Fruit fly (Drosophila melanogaster) whole organism, embryonic: ENCODE results near the gene His3.3B.

Source experiments
- Abd-B ChIP-seq: fragments of 200-800 bp; sonication (Bioruptor generic); optimal IDR thresholded peaks from 2 replicates; lab custom pipeline; 2018; ENCODE audit warnings: missing biosample characterization, mild to moderate bottlenecking, missing genetic modification characterization, moderate library complexity
- Blimp-1 ChIP-seq: fragments of 200-800 bp; sonication (Bioruptor generic); optimal IDR thresholded peaks from 3 replicates; lab custom pipeline; 2018; ENCODE audit warnings: missing biosample characterization, missing genetic modification characterization, mild to moderate bottlenecking, moderate library complexity, missing genetic modification reagents
- CG10209 ChIP-seq: fragments of 200-800 bp; sonication (Bioruptor generic); optimal IDR thresholded peaks from 3 replicates; lab custom pipeline; 2017; ENCODE audit warnings: missing biosample characterization, mild to moderate bottlenecking, missing genetic modification characterization, missing genetic modification reagents
- CG12236 ChIP-seq: fragments of 200-800 bp; sonication (Bioruptor generic); optimal IDR thresholded peaks from 2 replicates; lab custom pipeline; 2016; ENCODE audit warnings: missing biosample characterization, missing genetic modification characterization
- CG12391 ChIP-seq: fragments of 200-800 bp; sonication (Bioruptor generic); optimal IDR thresholded peaks from 3 replicates; lab custom pipeline; 2018; ENCODE audit warnings: missing biosample characterization, mild to moderate bottlenecking, missing genetic modification characterization, moderate library complexity
- CG12769 ChIP-seq: fragments of 200-800 bp; sonication (Bioruptor generic); optimal IDR thresholded peaks from 2 replicates; lab custom pipeline; 2019; ENCODE audit warnings: missing biosample characterization, mild to moderate bottlenecking, missing genetic modification characterization, moderate library complexity
- CG13287 ChIP-seq: fragments of 200-800 bp; sonication (Bioruptor generic); IDR thresholded peaks from 2 replicates; pipeline ENCODE4 v1.3.6; 2022; ENCODE audit warnings: missing biosample characterization, missing genetic modification characterization; ENCODE audit not compliant: partially characterized antibody
- CG14667 ChIP-seq: fragments of 200-800 bp; sonication (Bioruptor generic); IDR thresholded peaks from 2 replicates; pipeline ENCODE4 v1.3.6; 2022; ENCODE audit warnings: missing biosample characterization, missing genetic modification characterization
- CG16779 ChIP-seq: fragments of 200-800 bp; sonication (Bioruptor generic); IDR thresholded peaks from 2 replicates; pipeline ENCODE4 v1.3.6; 2022; ENCODE audit warnings: missing biosample characterization, missing genetic modification characterization
- CG17186 ChIP-seq: fragments of 200-800 bp; sonication (Bioruptor generic); optimal IDR thresholded peaks from 3 replicates; lab custom pipeline; 2017; ENCODE audit warnings: missing biosample characterization, missing genetic modification reagents, missing genetic modification characterization
- CG17829 ChIP-seq: fragments of 200-800 bp; optimal IDR thresholded peaks from 2 replicates; lab custom pipeline; 2019; ENCODE audit warnings: missing biosample characterization, mild to moderate bottlenecking, missing genetic modification characterization, moderate library complexity
- CG18011 ChIP-seq: fragments of 200-800 bp; sonication (Bioruptor generic); optimal IDR thresholded peaks from 2 replicates; lab custom pipeline; 2017; ENCODE audit warnings: missing biosample characterization, missing genetic modification characterization, mild to moderate bottlenecking, moderate library complexity, missing genotype
- CG2875 ChIP-seq: fragments of 200-800 bp; sonication (Bioruptor generic); optimal IDR thresholded peaks from 2 replicates; lab custom pipeline; 2017; ENCODE audit warnings: missing biosample characterization, mild to moderate bottlenecking, missing genetic modification characterization, missing genetic modification reagents
- CG32532 ChIP-seq: fragments of 200-800 bp; sonication (Bioruptor generic); IDR thresholded peaks from 2 replicates; pipeline ENCODE4 v1.3.6; 2022; ENCODE audit warnings: missing biosample characterization, missing genetic modification characterization
- CG3407 ChIP-seq: fragments of 200-800 bp; sonication (Bioruptor generic); optimal IDR thresholded peaks from 2 replicates; lab custom pipeline; 2018; ENCODE audit warnings: missing biosample characterization, mild to moderate bottlenecking, missing genetic modification characterization
- CG4424 ChIP-seq: fragments of 200-800 bp; sonication (Bioruptor generic); optimal IDR thresholded peaks from 3 replicates; lab custom pipeline; 2016; ENCODE audit warnings: missing biosample characterization, missing genetic modification characterization
- CG6854 ChIP-seq: fragments of 200-800 bp; sonication (Bioruptor generic); optimal IDR thresholded peaks from 3 replicates; lab custom pipeline; 2017; ENCODE audit warnings: missing biosample characterization, mild to moderate bottlenecking, missing genetic modification characterization
- CG7963 ChIP-seq: fragments of 200-800 bp; sonication (Bioruptor generic); IDR thresholded peaks from 3 replicates; pipeline ENCODE4 v1.3.6; 2022; ENCODE audit warnings: missing biosample characterization, missing genetic modification characterization; ENCODE audit not compliant: partially characterized antibody
- CG8924 ChIP-seq: fragments of 200-800 bp; optimal IDR thresholded peaks from 3 replicates; lab custom pipeline; 2019; ENCODE audit warnings: missing biosample characterization, mild to moderate bottlenecking, missing genetic modification characterization, moderate library complexity
- CG8944 ChIP-seq: fragments of 200-800 bp; sonication (Bioruptor generic); optimal IDR thresholded peaks from 3 replicates; lab custom pipeline; 2016; ENCODE audit warnings: missing biosample characterization, missing genetic modification characterization
- CrebB ChIP-seq: fragments of 200-800 bp; sonication (Bioruptor generic); optimal IDR thresholded peaks from 3 replicates; lab custom pipeline; 2018; ENCODE audit warnings: missing biosample characterization, mild to moderate bottlenecking, missing genetic modification characterization
- D ChIP-seq, 2 experiments: fragments of 200-800 bp in 1 of 2; fragments of >200 bp in 1 of 2; sonication (Bioruptor generic) in 1 of 2; optimal IDR thresholded peaks; 2 replicates in 1 of 2; 3 replicates in 1 of 2; lab custom pipeline; 2017; ENCODE audit warnings: mild to moderate bottlenecking in 1 of 2, missing biosample characterization in 1 of 2, missing genetic modification characterization in 1 of 2, missing genetic modification reagents in 1 of 2
- Eip74EF ChIP-seq, 2 experiments: fragments of 200-800 bp in 1 of 2; fragments of >200 bp in 1 of 2; sonication (Bioruptor generic) in 1 of 2; optimal IDR thresholded peaks; 2 replicates each; lab custom pipeline; 2017 to 2019; ENCODE audit warnings: missing biosample characterization in 2 of 2, missing genetic modification characterization in 2 of 2, mild to moderate bottlenecking in 1 of 2, moderate library complexity in 1 of 2
- Fer1 ChIP-seq: fragments of 200-800 bp; sonication (Bioruptor generic); optimal IDR thresholded peaks from 2 replicates; lab custom pipeline; 2017; ENCODE audit warnings: missing biosample characterization, mild to moderate bottlenecking, missing genetic modification characterization
- HLH54F ChIP-seq: fragments of 200-800 bp; sonication (Bioruptor generic); optimal IDR thresholded peaks from 3 replicates; lab custom pipeline; 2016; ENCODE audit warnings: missing biosample characterization, missing genetic modification characterization
- Hsf ChIP-seq: fragments of 200-800 bp; sonication (Bioruptor generic); optimal IDR thresholded peaks from 3 replicates; lab custom pipeline; 2016; ENCODE audit warnings: missing biosample characterization, missing genetic modification characterization
- Mes4 ChIP-seq: fragments of 200-800 bp; sonication (Bioruptor generic); optimal IDR thresholded peaks from 2 replicates; lab custom pipeline; 2016; ENCODE audit warnings: missing biosample characterization, missing genetic modification characterization
- NK7.1 ChIP-seq: fragments of 200-800 bp; sonication (Bioruptor generic); optimal IDR thresholded peaks from 3 replicates; lab custom pipeline; 2016; ENCODE audit warnings: missing biosample characterization, missing genetic modification characterization
- Nf-YA ChIP-seq: fragments of 200-800 bp; sonication (Bioruptor generic); IDR thresholded peaks from 2 replicates; pipeline ENCODE4 v1.3.6; 2022; ENCODE audit warnings: missing biosample characterization, missing genetic modification characterization
- Oaz ChIP-seq: fragments of 200-800 bp; sonication (Bioruptor generic); IDR thresholded peaks from 2 replicates; pipeline ENCODE4 v1.3.6; 2022; ENCODE audit warnings: missing biosample characterization, missing genetic modification characterization
- YL-1 ChIP-seq: fragments of 200-800 bp; sonication (Bioruptor generic); optimal IDR thresholded peaks from 3 replicates; lab custom pipeline; 2017; ENCODE audit warnings: missing biosample characterization, mild to moderate bottlenecking, missing genetic modification characterization
- chif ChIP-seq, 2 experiments: fragments of 200-800 bp; sonication (Bioruptor generic); optimal IDR thresholded peaks; 3 replicates each; lab custom pipeline; 2016; ENCODE audit warnings: missing biosample characterization in 2 of 2, missing genetic modification characterization in 2 of 2
- dmrt11E ChIP-seq: fragments of 200-800 bp; sonication (Bioruptor generic); optimal IDR thresholded peaks from 3 replicates; lab custom pipeline; 2018; ENCODE audit warnings: missing biosample characterization, mild to moderate bottlenecking, missing genetic modification characterization, moderate library complexity
- dpn ChIP-seq, 2 experiments: fragments of 200-800 bp; sonication (Bioruptor generic); optimal IDR thresholded peaks; 3 replicates each; lab custom pipeline; 2016; ENCODE audit warnings: missing biosample characterization in 2 of 2, missing genetic modification characterization in 2 of 2
- jigr1 ChIP-seq: fragments of 200-800 bp; sonication (Bioruptor generic); IDR thresholded peaks from 3 replicates; pipeline ENCODE4 v1.3.6; 2022; ENCODE audit warnings: missing biosample characterization, missing genetic modification characterization
- knrl ChIP-seq: fragments of 200-800 bp; sonication (Bioruptor generic); IDR thresholded peaks from 3 replicates; pipeline ENCODE4 v1.3.6; 2022; ENCODE audit warnings: missing biosample characterization, missing genetic modification characterization; ENCODE audit not compliant: partially characterized antibody
- lbe ChIP-seq: fragments of 200-800 bp; sonication (Bioruptor generic); optimal IDR thresholded peaks from 2 replicates; lab custom pipeline; 2016; ENCODE audit warnings: missing biosample characterization, mild to moderate bottlenecking, missing genetic modification characterization
- luna ChIP-seq: fragments of 200-800 bp; sonication (Bioruptor generic); optimal IDR thresholded peaks from 2 replicates; lab custom pipeline; 2016; ENCODE audit warnings: missing biosample characterization, missing genetic modification characterization
- nmo ChIP-seq: fragments of 200-800 bp; sonication (Bioruptor generic); optimal IDR thresholded peaks from 2 replicates; lab custom pipeline; 2018; ENCODE audit warnings: missing biosample characterization, mild to moderate bottlenecking, missing genetic modification characterization, moderate library complexity
- otp ChIP-seq: fragments of 200-800 bp; sonication (Bioruptor generic); IDR thresholded peaks from 3 replicates; pipeline ENCODE4, ENCODE4 v1.3.6; 2022; ENCODE audit warnings: missing biosample characterization, missing genetic modification characterization
- prd ChIP-seq, 3 experiments: fragments of >200 bp in 2 of 3; fragments of 200-800 bp in 1 of 3; sonication (Bioruptor generic) in 1 of 3; optimal IDR thresholded peaks in 2 of 3; IDR thresholded peaks in 1 of 3; 2 replicates in 2 of 3; 3 replicates in 1 of 3; pipeline versions ENCODE4 v1.3.6 to Lab custom; 2017 to 2022; ENCODE audit warnings: missing biosample characterization in 1 of 3, missing genetic modification characterization in 1 of 3
- shn ChIP-seq: fragments of 200-800 bp; sonication (Bioruptor generic); optimal IDR thresholded peaks from 3 replicates; lab custom pipeline; 2016; ENCODE audit warnings: missing biosample characterization, missing genetic modification characterization
- sob ChIP-seq: fragments of 200-800 bp; sonication (Bioruptor generic); IDR thresholded peaks from 2 replicates; pipeline ENCODE4 v1.3.6; 2022; ENCODE audit warnings: missing biosample characterization, missing genetic modification characterization
- sug ChIP-seq: fragments of 200-800 bp; optimal IDR thresholded peaks from 2 replicates; lab custom pipeline; 2019; ENCODE audit warnings: missing biosample characterization, mild to moderate bottlenecking, missing genetic modification characterization, moderate library complexity
- tll ChIP-seq, 2 experiments: fragments of 200-800 bp in 1 of 2; fragments of >200 bp in 1 of 2; sonication (Bioruptor generic) in 1 of 2; optimal IDR thresholded peaks; 2 replicates each; lab custom pipeline; 2017 to 2019; ENCODE audit warnings: missing biosample characterization in 2 of 2, missing genetic modification characterization in 2 of 2, mild to moderate bottlenecking in 1 of 2, moderate library complexity in 1 of 2

Gene His3.3B

DNA sequence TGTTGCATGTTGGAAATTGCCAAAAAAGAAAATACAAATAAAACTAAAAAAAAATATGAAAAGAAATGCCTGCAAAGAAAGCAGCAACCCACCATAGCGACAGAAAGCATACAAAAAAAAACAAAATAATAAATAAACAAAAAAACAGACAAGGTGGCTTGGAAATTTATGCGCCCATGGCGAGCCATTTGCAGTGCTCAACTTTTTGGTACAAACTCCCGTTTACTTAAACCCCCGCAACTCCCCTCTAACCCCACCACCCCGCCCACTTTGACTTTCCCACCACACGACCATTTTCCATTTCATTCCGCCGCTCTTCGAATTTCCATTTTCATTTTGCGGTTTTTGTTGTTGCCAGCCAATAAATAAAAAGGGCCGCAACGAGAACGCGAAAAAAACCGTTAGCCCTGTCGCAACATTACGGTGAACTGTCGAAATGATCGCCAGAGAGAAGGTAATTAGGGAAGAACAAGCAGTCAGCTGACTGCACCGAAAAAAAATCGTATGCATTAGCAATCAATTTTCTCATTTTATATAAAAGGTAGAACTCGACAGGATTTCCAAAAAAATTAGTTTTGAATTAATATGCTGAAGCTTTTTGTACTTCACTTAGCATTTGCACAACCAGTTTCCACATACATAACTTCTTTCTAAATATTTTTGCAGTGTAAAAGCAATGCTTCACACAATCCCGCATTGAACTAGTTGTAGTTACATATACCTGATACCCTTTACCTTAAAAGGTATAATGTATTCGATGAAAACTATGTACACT lies 19.5 kb downstream of the His3.3B start (continued):
- no peak for TF ChIP-seq lbe (GFP tag; lab: Kevin White, UChicago)
- TF ChIP-seq Fer1 (GFP tag; lab: Kevin White, UChicago) = peak; percentile 23
- TF ChIP-seq CG7963 = no peak
- no peak for TF ChIP-seq tll (GFP tag; optimal IDR thresholded peaks at IDR 0.05; lab: Kevin White, UChicago)
- TF ChIP-seq luna (GFP tag; lab: Kevin White, UChicago) = no peak
- TF ChIP-seq Hsf = peak; percentile 55
- TF ChIP-seq CG12391 (tag; lab: Kevin White, UChicago) = peak; percentile 56
- TF ChIP-seq CG8924 (tag; lab: Kevin White, UChicago) = peak; percentile 58
- TF ChIP-seq CG12769 (tag; lab: Kevin White, UChicago) = peak; percentile 37
- peak; percentile 6 for TF ChIP-seq CG2875 (GFP tag; lab: Kevin White, UChicago)
- TF ChIP-seq CG32532 (GFP tag; lab: Robert Waterston, UW) = peak; percentile 26; the same call in 1 of the 2 replicates
- TF ChIP-seq CG13287 (GFP tag; lab: Robert Waterston, UW) = no peak
- TF ChIP-seq shn = peak; percentile 32
- peak; percentile 22 for TF ChIP-seq CG10209 (GFP tag; lab: Kevin White, UChicago)
- TF ChIP-seq chif (GFP tag; optimal IDR thresholded peaks at IDR 0.05; lab: Kevin White, UChicago) = peak; percentile 42 to 58
- no peak for TF ChIP-seq CG17186 (GFP tag; lab: Kevin White, UChicago)
- no peak for TF ChIP-seq knrl (GFP tag; lab: Robert Waterston, UW)
- TF ChIP-seq Abd-B (GFP tag; lab: Kevin White, UChicago) = no peak
- peak; percentile 30; the same call in 1 of the 2 replicates for TF ChIP-seq CG14667 (GFP tag; lab: Robert Waterston, UW)
- TF ChIP-seq CG12236 (GFP tag; lab: Kevin White, UChicago) = peak; percentile 26

- TF ChIP-seq CG3407 (no peak), CG4424 (GFP tag; lab: Kevin White, UChicago) (peak; percentile 33), Mes4 (GFP tag; lab: Kevin White, UChicago) (no peak), otp (GFP tag; lab: Robert Waterston, UW) (no peak), prd (optimal IDR thresholded peaks at IDR 0.05; lab: Kevin White, UChicago) (no peak), prd (GFP tag; IDR thresholded peaks at IDR 0.05; lab: Robert Waterston, UW) (peak; percentile 27; the same call in 1 of the 3 replicates), CG18011 (GFP tag; lab: Kevin White, UChicago) (no peak), CG17829 (tag; lab: Kevin White, UChicago) (peak; percentile 61), Blimp-1 (GFP tag; lab: Kevin White, UChicago) (peak; percentile 3), CG6854 (GFP tag; lab: Kevin White, UChicago) (peak; percentile 19), sob (GFP tag; lab: Robert Waterston, UW) (0 out of 2 replicates have a peak, but pooled peaks have one; percentile 17), CG8944 (GFP tag; lab: Kevin White, UChicago) (no peak), tll (GFP tag; optimal IDR thresholded peaks at IDR 0.05; lab: Kevin White, UChicago) (no peak), jigr1 (no peak), YL-1 (no peak), dmrt11E (tag; lab: Kevin White, UChicago) (peak; percentile 13), NK7.1 (GFP tag; lab: Kevin White, UChicago) (no peak), sug (tag; lab: Kevin White, UChicago) (peak; percentile 41), CG16779 (no peak), D (optimal IDR thresholded peaks at IDR 0.05; lab: Kevin White, UChicago) (no peak), D (GFP tag; optimal IDR thresholded peaks at IDR 0.05; lab: Kevin White, UChicago) (peak; percentile 25), Oaz (GFP tag; lab: Robert Waterston, UW) (no peak), Nf-YA (no peak), HLH54F (GFP tag; lab: Kevin White, UChicago) (no peak), CrebB (tag; lab: Kevin White, UChicago) (no peak), Eip74EF (GFP tag; optimal IDR thresholded peaks at IDR 0.05; lab: Kevin White, UChicago) (peak in 1 of 2 experiments; percentile 18), dpn (GFP tag; optimal IDR thresholded peaks at IDR 0.05; lab: Kevin White, UChicago) (peak in 1 of 2 experiments; percentile 22), nmo (GFP tag; lab: Kevin White, UChicago) (peak; percentile 43)
Measured at dm6 chrX:9134922-9135453, 21.5 kb downstream of the His3.3B start, which contains the start of gene fend. Gene fend, minus strand, starts transcription at chrX:9135099.
